Worm (Caenorhabditis elegans): Measurements from ENCODE around the gene str-141.
A peak's percentile ranks its signal among the peaks of the same experiment; 100 is the strongest.

The str-141 gene

ce11 chrV:11314025-11314880, 9.4 kb downstream of the str-141 start (continued):
- TF ChIP-seq nhr-77 (tag; optimal IDR thresholded peaks at IDR 0.05): no peak
- TF ChIP-seq Y55F3AM.14 (GFP tag; optimal IDR thresholded peaks at IDR 0.05): peak; percentile 85
- TF ChIP-seq zag-1 (tag; optimal IDR thresholded peaks at IDR 0.05): peak; percentile 9
- TF ChIP-seq F13H6.1 (tag; optimal IDR thresholded peaks at IDR 0.05): peak; percentile 92
- TF ChIP-seq blmp-1 (tag; optimal IDR thresholded peaks at IDR 0.05; ENCODE audit: insufficient read depth): no peak
- TF ChIP-seq lin-13 (GFP tag; optimal IDR thresholded peaks at IDR 0.05): peak; percentile 71

- TF ChIP-seq unc-62 (GFP tag; optimal IDR thresholded peaks at IDR 0.05): no peak
- peak; percentile 9 for TF ChIP-seq nhr-25 (tag; optimal IDR thresholded peaks at IDR 0.05)
These were observed 10.7 kb downstream of the str-141 start for ce11 chrV:11312904-11313303.

ce11 chrV:11311013-11311472, 12.6 kb downstream of the str-141 start, which contains the start of gene T03F7.7:
Gene T03F7.7, plus strand, starts transcription at chrV:11311422.
- TF ChIP-seq lsy-2 (tag; optimal IDR thresholded peaks at IDR 0.05) (no peak), aly-2 (tag; optimal IDR thresholded peaks at IDR 0.05) (no peak), nhr-10 (tag; optimal IDR thresholded peaks at IDR 0.05) (no peak), blmp-1 (tag; optimal IDR thresholded peaks at IDR 0.05; ENCODE audit: insufficient read depth) (peak; percentile 55), mdl-1 (tag; optimal IDR thresholded peaks at IDR 0.05) (no peak), mbf-1 (tag; optimal IDR thresholded peaks at IDR 0.05) (no peak), crh-2 (tag; optimal IDR thresholded peaks at IDR 0.05) (peak; percentile 36), F13H6.1 (tag; optimal IDR thresholded peaks at IDR 0.05) (no peak), gmeb-1 (tag; optimal IDR thresholded peaks at IDR 0.05) (no peak), snpc-4 (tag; optimal IDR thresholded peaks at IDR 0.05) (no peak), fos-1 (tag; optimal IDR thresholded peaks at IDR 0.05) (peak; percentile 97), Y55F3AM.14 (GFP tag; optimal IDR thresholded peaks at IDR 0.05) (no peak), lin-11 (tag; optimal IDR thresholded peaks at IDR 0.05) (no peak), skn-1 (tag; optimal IDR thresholded peaks at IDR 0.05) (no peak), nhr-12 (tag; optimal IDR thresholded peaks at IDR 0.05) (no peak), alr-1 (tag; optimal IDR thresholded peaks at IDR 0.05) (no peak), egl-27 (tag; optimal IDR thresholded peaks at IDR 0.05) (no peak), lin-13 (GFP tag; optimal IDR thresholded peaks at IDR 0.05) (no peak), C34F6.9 (tag; optimal IDR thresholded peaks at IDR 0.05) (no peak), ztf-11 (tag; optimal IDR thresholded peaks at IDR 0.05) (no peak), ztf-4 (tag; optimal IDR thresholded peaks at IDR 0.05) (no peak), elt-3 (tag; optimal IDR thresholded peaks at IDR 0.05) (no peak), unc-39 (tag; optimal IDR thresholded peaks at IDR 0.05) (no peak), sma-9 (GFP tag; optimal IDR thresholded peaks at IDR 0.05) (peak; percentile 32), sma-9 (tag; optimal IDR thresholded peaks at IDR 0.05) (no peak), mab-5 (tag; optimal IDR thresholded peaks at IDR 0.05) (no peak), nhr-237 (tag; optimal IDR thresholded peaks at IDR 0.05) (no peak), ztf-1 (GFP tag; conservative IDR thresholded peaks at IDR 0.05) (no peak), ceh-82 (tag; optimal IDR thresholded peaks at IDR 0.05) (no peak), peb-1 (tag; optimal IDR thresholded peaks at IDR 0.05) (no peak), sma-3 (GFP tag; optimal IDR thresholded peaks at IDR 0.05) (peak; percentile 61), lin-39 (tag; optimal IDR thresholded peaks at IDR 0.05) (no peak), nhr-6 (tag; optimal IDR thresholded peaks at IDR 0.05) (no peak), nhr-25 (tag; optimal IDR thresholded peaks at IDR 0.05) (peak; percentile 55)

ce11 chrV:11308915-11309314, 14.7 kb downstream of the str-141 start:
- TF ChIP-seq unc-39 (tag; optimal IDR thresholded peaks at IDR 0.05): no peak
- TF ChIP-seq sem-4 (tag; optimal IDR thresholded peaks at IDR 0.05): no peak
- no peak for TF ChIP-seq aly-2 (tag; optimal IDR thresholded peaks at IDR 0.05)
- no peak for TF ChIP-seq gmeb-1 (tag; optimal IDR thresholded peaks at IDR 0.05)
- peak; percentile 80 for TF ChIP-seq F13H6.1 (tag; optimal IDR thresholded peaks at IDR 0.05)
- TF ChIP-seq alr-1 (tag; optimal IDR thresholded peaks at IDR 0.05): no peak
- TF ChIP-seq lsy-2 (tag; optimal IDR thresholded peaks at IDR 0.05): peak in 1 of 2 experiments; percentile 22
- TF ChIP-seq nhr-6 (tag; optimal IDR thresholded peaks at IDR 0.05): no peak
- TF ChIP-seq C34F6.9 (tag; optimal IDR thresholded peaks at IDR 0.05): peak; percentile 18
- peak; percentile 12 for TF ChIP-seq zag-1 (tag; optimal IDR thresholded peaks at IDR 0.05)
- no peak for TF ChIP-seq ceh-16 (tag; optimal IDR thresholded peaks at IDR 0.05)
- TF ChIP-seq sma-9 (GFP tag; optimal IDR thresholded peaks at IDR 0.05): peak; percentile 76
- TF ChIP-seq sma-9 (tag; optimal IDR thresholded peaks at IDR 0.05): no peak
- TF ChIP-seq lin-11 (tag; optimal IDR thresholded peaks at IDR 0.05): no peak
- TF ChIP-seq nhr-129 (tag; optimal IDR thresholded peaks at IDR 0.05): peak; percentile 56
- TF ChIP-seq elt-3 (tag; optimal IDR thresholded peaks at IDR 0.05): no peak
- TF ChIP-seq ztf-11 (tag; optimal IDR thresholded peaks at IDR 0.05): no peak

Measured in whole organism, L2 larva.